Fruit fly (Drosophila melanogaster): ENCODE data around the gene Sfp33A2.

The Sfp33A2 gene

dm6 chr2L:11808702-11809583, 28.6 kb upstream of the Sfp33A2 start, which contains the start of gene crol:
TSS of gene crol (minus strand) at chr2L:11809438.
- TF ChIP-seq usp (GFP tag; optimal IDR thresholded peaks at IDR 0.05) (no peak), CG8478 (optimal IDR thresholded peaks at IDR 0.05) (no peak), pan (optimal IDR thresholded peaks at IDR 0.05) (no peak), Dll (optimal IDR thresholded peaks at IDR 0.05) (peak; percentile 89)

- TF ChIP-seq psq (optimal IDR thresholded peaks at IDR 0.05) (no peak), CG8478 (optimal IDR thresholded peaks at IDR 0.05) (no peak), Dll (optimal IDR thresholded peaks at IDR 0.05) (no peak), pan (optimal IDR thresholded peaks at IDR 0.05) (no peak), EcR (GFP tag; optimal IDR thresholded peaks at IDR 0.05) (no peak)
Observed at dm6 chr2L:11809823-11810222, 27.7 kb upstream of the Sfp33A2 start.

- TF ChIP-seq psq (optimal IDR thresholded peaks at IDR 0.05) (no peak), usp (GFP tag; optimal IDR thresholded peaks at IDR 0.05) (no peak), Dll (optimal IDR thresholded peaks at IDR 0.05) (peak; percentile 26)
Observed at dm6 chr2L:11812781-11813664, 24.5 kb upstream of the Sfp33A2 start.

- TF ChIP-seq CG8478 (optimal IDR thresholded peaks at IDR 0.05) (no peak), psq (optimal IDR thresholded peaks at IDR 0.05) (no peak), usp (GFP tag; optimal IDR thresholded peaks at IDR 0.05) (no peak), Dll (optimal IDR thresholded peaks at IDR 0.05) (no peak), pan (optimal IDR thresholded peaks at IDR 0.05) (no peak), EcR (GFP tag; optimal IDR thresholded peaks at IDR 0.05) (no peak)
Observed at dm6 chr2L:11813665-11814087, 23.8 kb upstream of the Sfp33A2 start, which contains the start of gene CycY. TSS of gene CycY (minus strand) at chr2L:11813780.

dm6 chr2L:11816376-11816775, 21.1 kb upstream of the Sfp33A2 start:
- no peak for TF ChIP-seq psq (optimal IDR thresholded peaks at IDR 0.05)
- no peak for TF ChIP-seq EcR (GFP tag; optimal IDR thresholded peaks at IDR 0.05)
- TF ChIP-seq Dll (optimal IDR thresholded peaks at IDR 0.05), result no peak
- no peak for TF ChIP-seq CG8478 (optimal IDR thresholded peaks at IDR 0.05)
- TF ChIP-seq pan (optimal IDR thresholded peaks at IDR 0.05), result no peak
- TF ChIP-seq usp (GFP tag; optimal IDR thresholded peaks at IDR 0.05), result no peak

- TF ChIP-seq Dll (optimal IDR thresholded peaks at IDR 0.05), result no peak
- TF ChIP-seq EcR (GFP tag; optimal IDR thresholded peaks at IDR 0.05), result no peak
- no peak for TF ChIP-seq psq (optimal IDR thresholded peaks at IDR 0.05)
- no peak for TF ChIP-seq usp (GFP tag; optimal IDR thresholded peaks at IDR 0.05)
Observed at dm6 chr2L:11823470-11824162, 13.9 kb upstream of the Sfp33A2 start.

dm6 chr2L:11829277-11829676, 8.2 kb upstream of the Sfp33A2 start, which contains the start of gene esc:
TSS of gene esc (minus strand) at chr2L:11829405.
- no peak for TF ChIP-seq psq (optimal IDR thresholded peaks at IDR 0.05)
- no peak for TF ChIP-seq usp (GFP tag; optimal IDR thresholded peaks at IDR 0.05)
- TF ChIP-seq EcR (GFP tag; optimal IDR thresholded peaks at IDR 0.05), result no peak
- no peak for TF ChIP-seq pan (optimal IDR thresholded peaks at IDR 0.05)
- TF ChIP-seq CG8478 (optimal IDR thresholded peaks at IDR 0.05), result no peak
- no peak for TF ChIP-seq Dll (optimal IDR thresholded peaks at IDR 0.05)

dm6 chr2L:11833786-11834185, 3.7 kb upstream of the Sfp33A2 start, which contains the start of gene CG45011:
TSS of gene CG45011 (plus strand) at chr2L:11834086.
- no peak for TF ChIP-seq Dll (optimal IDR thresholded peaks at IDR 0.05)
- TF ChIP-seq usp (GFP tag; optimal IDR thresholded peaks at IDR 0.05), result no peak
- TF ChIP-seq EcR (GFP tag; optimal IDR thresholded peaks at IDR 0.05), result no peak
- no peak for TF ChIP-seq psq (optimal IDR thresholded peaks at IDR 0.05)
- no peak for TF ChIP-seq CG8478 (optimal IDR thresholded peaks at IDR 0.05)
- TF ChIP-seq pan (optimal IDR thresholded peaks at IDR 0.05), result no peak

- TF ChIP-seq Dll (optimal IDR thresholded peaks at IDR 0.05), result no peak
- TF ChIP-seq psq (optimal IDR thresholded peaks at IDR 0.05), result no peak
- TF ChIP-seq pan (optimal IDR thresholded peaks at IDR 0.05), result no peak
- TF ChIP-seq usp (GFP tag; optimal IDR thresholded peaks at IDR 0.05), result no peak
- no peak for TF ChIP-seq CG8478 (optimal IDR thresholded peaks at IDR 0.05)
- no peak for TF ChIP-seq EcR (GFP tag; optimal IDR thresholded peaks at IDR 0.05)
Observed at dm6 chr2L:11834308-11834707, 3.2 kb upstream of the Sfp33A2 start, which contains the start of gene CG45012. TSS of gene CG45012 (plus strand) at chr2L:11834608.

dm6 chr2L:11836943-11837342, 570 bp upstream of the Sfp33A2 start, which contains the start of gene Sfp33A4:
TSS of gene Sfp33A4 (plus strand) at chr2L:11837243.
- TF ChIP-seq CG8478 (optimal IDR thresholded peaks at IDR 0.05), result no peak
- TF ChIP-seq Dll (optimal IDR thresholded peaks at IDR 0.05), result no peak
- no peak for TF ChIP-seq EcR (GFP tag; optimal IDR thresholded peaks at IDR 0.05)
- TF ChIP-seq usp (GFP tag; optimal IDR thresholded peaks at IDR 0.05), result no peak

dm6 chr2L:11839612-11840011, 2.1 kb downstream of the Sfp33A2 start, which contains the start of gene Sfp33A3:
TSS of gene Sfp33A3 (plus strand) at chr2L:11839912.
- TF ChIP-seq psq (optimal IDR thresholded peaks at IDR 0.05) (no peak), usp (GFP tag; optimal IDR thresholded peaks at IDR 0.05) (no peak), EcR (GFP tag; optimal IDR thresholded peaks at IDR 0.05) (no peak), CG8478 (optimal IDR thresholded peaks at IDR 0.05) (no peak), Dll (optimal IDR thresholded peaks at IDR 0.05) (no peak), pan (optimal IDR thresholded peaks at IDR 0.05) (no peak)

Measured in whole organism.